Worm (Caenorhabditis elegans) whole organism, young adult: Measurements from ENCODE around the gene pdi-2.

ENCODE experiments used
- C17E4.6 ChIP-seq: fragments of 200-800 bp; sonication (Bioruptor generic); IDR thresholded peaks from 2 replicates; pipeline ENCODE4 v1.3.6; 2022; ENCODE audit warnings: missing genetic modification reagents, missing genetic modification characterization, missing compliant biosample characterization
- D2030.7 ChIP-seq: fragments of 200-800 bp; sonication (Bioruptor generic); IDR thresholded peaks from 2 replicates; pipeline ENCODE4 v1.3.6; 2022; ENCODE audit warnings: missing genetic modification reagents, missing genetic modification characterization, missing compliant biosample characterization
- F10E7.11 ChIP-seq: sonication (generic microtip); optimal IDR thresholded peaks from 2 replicates; lab custom pipeline; 2017; ENCODE audit warnings: mild to moderate bottlenecking, missing genetic modification characterization, moderate library complexity, missing compliant biosample characterization
- F22D6.2 ChIP-seq: sonication (generic microtip); optimal IDR thresholded peaks from 2 replicates; lab custom pipeline; 2016; ENCODE audit warnings: mild to moderate bottlenecking, missing genetic modification characterization, missing compliant biosample characterization
- F39B2.1 ChIP-seq: fragments of 200-800 bp; sonication (Bioruptor generic); IDR thresholded peaks from 2 replicates; pipeline ENCODE4 v1.3.6; 2022; ENCODE audit warnings: missing genetic modification reagents, missing genetic modification characterization, missing compliant biosample characterization
- F52B5.7 ChIP-seq: sonication (generic microtip); optimal IDR thresholded peaks from 2 replicates; lab custom pipeline; 2016; ENCODE audit warnings: mild to moderate bottlenecking, missing genetic modification characterization, missing compliant biosample characterization
- F57A8.1 ChIP-seq: fragments of 200-800 bp; sonication (Bioruptor generic); optimal IDR thresholded peaks from 2 replicates; lab custom pipeline; 2018; ENCODE audit warnings: mild to moderate bottlenecking, missing genetic modification characterization, moderate library complexity, missing compliant biosample characterization
- akir-1 ChIP-seq: fragments of 200-800 bp; sonication (Bioruptor generic); optimal IDR thresholded peaks from 2 replicates; lab custom pipeline; 2018; ENCODE audit warnings: mild to moderate bottlenecking, missing genetic modification characterization, moderate library complexity, missing compliant biosample characterization
- aptf-3 ChIP-seq: fragments of 200-800 bp; sonication (Bioruptor generic); IDR thresholded peaks from 2 replicates; pipeline ENCODE4 v1.3.6; 2022; ENCODE audit warnings: missing genetic modification characterization, missing compliant biosample characterization
- athp-1 ChIP-seq: sonication (generic microtip); optimal IDR thresholded peaks from 2 replicates; lab custom pipeline; 2017; ENCODE audit warnings: mild to moderate bottlenecking, missing genetic modification characterization, missing compliant biosample characterization
- attf-6 ChIP-seq: fragments of 200-800 bp; sonication (Bioruptor generic); IDR thresholded peaks from 2 replicates; pipeline ENCODE4 v1.3.6; 2022; ENCODE audit warnings: missing genetic modification reagents, missing genetic modification characterization, missing compliant biosample characterization
- bed-1 ChIP-seq: fragments of 200-800 bp; sonication (Bioruptor generic); IDR thresholded peaks from 2 replicates; pipeline ENCODE4 v1.3.6; 2022; ENCODE audit warnings: missing genetic modification reagents, missing genetic modification characterization, missing compliant biosample characterization
- bed-2 ChIP-seq: fragments of 200-800 bp; sonication (Bioruptor generic); IDR thresholded peaks from 2 replicates; pipeline ENCODE4 v1.3.6; 2022; ENCODE audit warnings: missing genetic modification reagents, missing genetic modification characterization, missing compliant biosample characterization
- cebp-1 ChIP-seq, 2 experiments: fragments of 200-800 bp in 1 of 2; sonication (Bioruptor generic) in 1 of 2; sonication (generic microtip) in 1 of 2; IDR thresholded peaks in 1 of 2; optimal IDR thresholded peaks in 1 of 2; 2 replicates each; pipeline versions ENCODE4 v1.3.6 to Lab custom; 2017 to 2022; ENCODE audit warnings: missing compliant biosample characterization in 2 of 2, missing genetic modification characterization in 2 of 2, mild to moderate bottlenecking in 1 of 2, missing genetic modification reagents in 1 of 2, moderate library complexity in 1 of 2
- ceh-27 ChIP-seq: fragments of 200-800 bp; sonication (Bioruptor generic); optimal IDR thresholded peaks from 2 replicates; lab custom pipeline; 2018; ENCODE audit warnings: mild to moderate bottlenecking, missing genetic modification characterization, moderate library complexity, missing compliant biosample characterization
- ceh-79 ChIP-seq: sonication (generic microtip); optimal IDR thresholded peaks from 2 replicates; lab custom pipeline; 2017; ENCODE audit warnings: mild to moderate bottlenecking, missing genetic modification characterization, missing compliant biosample characterization
- efl-1 ChIP-seq: fragments of 150-350 bp; optimal IDR thresholded peaks from 2 replicates; lab custom pipeline; 2014; ENCODE audit warnings: missing biosample characterization, missing genetic modification reagents, missing genetic modification characterization
- fkh-3 ChIP-seq: sonication (generic microtip); optimal IDR thresholded peaks from 2 replicates; lab custom pipeline; 2016; ENCODE audit warnings: mild to moderate bottlenecking, missing genetic modification characterization, missing compliant biosample characterization
- hrde-1 ChIP-seq: sonication (generic microtip); optimal IDR thresholded peaks from 2 replicates; lab custom pipeline; 2016; ENCODE audit warnings: missing genetic modification characterization, mild to moderate bottlenecking, missing compliant biosample characterization, moderate library complexity, missing genotype, missing genetic modification reagents, borderline replicate concordance
- let-526 ChIP-seq: fragments of 200-800 bp; sonication (Bioruptor generic); IDR thresholded peaks from 2 replicates; pipeline ENCODE4 v1.3.6; 2022; ENCODE audit warnings: missing genetic modification reagents, missing genetic modification characterization, missing compliant biosample characterization
- madf-8 ChIP-seq: fragments of 200-800 bp; sonication (Bioruptor generic); conservative IDR thresholded peaks from 2 replicates; pipeline ENCODE4 v1.3.6; 2022; ENCODE audit warnings: missing genetic modification reagents, missing genetic modification characterization, missing compliant biosample characterization
- nhr-80 ChIP-seq: sonication (generic microtip); optimal IDR thresholded peaks from 2 replicates; lab custom pipeline; 2016; ENCODE audit warnings: missing genetic modification characterization, missing compliant biosample characterization
- snpc-1.3 ChIP-seq: sonication (generic microtip); optimal IDR thresholded peaks from 2 replicates; lab custom pipeline; 2017; ENCODE audit warnings: missing genetic modification characterization, mild to moderate bottlenecking, missing compliant biosample characterization, antibody characterized with exemption, moderate library complexity, missing genotype, missing genetic modification reagents; ENCODE audit not compliant: insufficient read depth
- tbx-9 ChIP-seq: sonication (generic microtip); optimal IDR thresholded peaks from 2 replicates; lab custom pipeline; 2016; ENCODE audit warnings: borderline replicate concordance, missing genetic modification characterization, inconsistent platforms, missing compliant biosample characterization
- unc-62 ChIP-seq: fragments of 150-350 bp; optimal IDR thresholded peaks from 2 replicates; lab custom pipeline; 2014; ENCODE audit warnings: missing biosample characterization, missing genetic modification reagents, missing genetic modification characterization
- xnd-1 ChIP-seq: sonication (generic microtip); optimal IDR thresholded peaks from 2 replicates; lab custom pipeline; 2016; ENCODE audit warnings: missing genotype, missing genetic modification reagents, missing genetic modification characterization, missing compliant biosample characterization
- zfh-2 ChIP-seq: fragments of 200-800 bp; sonication (Bioruptor generic); conservative IDR thresholded peaks from 2 replicates; pipeline ENCODE4 v1.3.6; 2022; ENCODE audit warnings: missing genetic modification reagents, missing genetic modification characterization, missing compliant biosample characterization
- zim-3 ChIP-seq: sonication (generic microtip); optimal IDR thresholded peaks from 2 replicates; lab custom pipeline; 2017; ENCODE audit warnings: mild to moderate bottlenecking, missing genetic modification characterization, moderate library complexity, missing compliant biosample characterization
- ztf-18 ChIP-seq: sonication (generic microtip); optimal IDR thresholded peaks from 2 replicates; lab custom pipeline; 2016; ENCODE audit warnings: missing genotype, mild to moderate bottlenecking, missing genetic modification characterization, missing compliant biosample characterization
- ztf-25 ChIP-seq: fragments of 200-800 bp; sonication (Bioruptor generic); IDR thresholded peaks from 2 replicates; pipeline ENCODE4 v1.3.6; 2022; ENCODE audit warnings: missing genetic modification reagents, missing genetic modification characterization, missing compliant biosample characterization
- ztf-26 ChIP-seq: sonication (generic microtip); optimal IDR thresholded peaks from 2 replicates; lab custom pipeline; 2017; ENCODE audit warnings: missing genetic modification characterization, missing compliant biosample characterization
- ztf-3 ChIP-seq: fragments of 200-800 bp; sonication (Bioruptor generic); optimal IDR thresholded peaks from 2 replicates; lab custom pipeline; 2018; ENCODE audit warnings: mild to moderate bottlenecking, missing genetic modification characterization, missing compliant biosample characterization

Gene pdi-2

ce11 chrX:4490400-4490799 lies 33.6 kb upstream of the pdi-2 start:
- TF ChIP-seq F57A8.1 (GFP tag; lab: Kevin White, UChicago) = no peak
- TF ChIP-seq cebp-1 (GFP tag; IDR thresholded peaks at IDR 0.05; lab: Robert Waterston, UW) = no peak
- peak; percentile 91 for TF ChIP-seq cebp-1 (tag; optimal IDR thresholded peaks at IDR 0.05; lab: Kevin White, UChicago)

- no peak for TF ChIP-seq zim-3 (tag; lab: Kevin White, UChicago)
- no peak for TF ChIP-seq ceh-27 (GFP tag; lab: Kevin White, UChicago)
- no peak for TF ChIP-seq ztf-26 (tag; lab: Kevin White, UChicago)
- no peak for TF ChIP-seq xnd-1 (tag; lab: Kevin White, UChicago)
- TF ChIP-seq akir-1 (GFP tag; lab: Kevin White, UChicago) = no peak
- no peak for TF ChIP-seq bed-2
- TF ChIP-seq D2030.7 (GFP tag; lab: Robert Waterston, UW) = no peak
- TF ChIP-seq snpc-1.3 (tag; lab: Kevin White, UChicago) = no peak
- no peak for TF ChIP-seq F22D6.2 (tag; lab: Kevin White, UChicago)
- TF ChIP-seq ztf-18 (tag; lab: Kevin White, UChicago) = no peak
- no peak for TF ChIP-seq F39B2.1 (GFP tag; lab: Robert Waterston, UW)
- no peak for TF ChIP-seq C17E4.6 (GFP tag; lab: Robert Waterston, UW)
- TF ChIP-seq zfh-2 (GFP tag; lab: Robert Waterston, UW) = no peak
- TF ChIP-seq ztf-25 (GFP tag; lab: Robert Waterston, UW) = no peak
- no peak for TF ChIP-seq nhr-80 (tag; lab: Kevin White, UChicago)
- no peak for TF ChIP-seq F52B5.7 (tag; lab: Kevin White, UChicago)
- no peak for TF ChIP-seq tbx-9
- TF ChIP-seq hrde-1 (tag; lab: Kevin White, UChicago) = no peak
These were observed 31.8 kb upstream of the pdi-2 start, which contains the start of gene F46H6.5 for ce11 chrX:4492199-4492598. F46H6.5 (minus strand) TSS chrX:4492208.

ce11 chrX:4493439-4494006 lies 30.4 kb upstream of the pdi-2 start:
- TF ChIP-seq efl-1 (no peak), fkh-3 (tag; lab: Kevin White, UChicago) (no peak), athp-1 (no peak), F22D6.2 (tag; lab: Kevin White, UChicago) (no peak), madf-8 (no peak), ztf-3 (GFP tag; lab: Kevin White, UChicago) (no peak), ceh-79 (tag; lab: Kevin White, UChicago) (no peak), unc-62 (GFP tag; lab: Kevin White, UChicago) (no peak), attf-6 (GFP tag; lab: Robert Waterston, UW) (no peak), zim-3 (tag; lab: Kevin White, UChicago) (no peak), nhr-80 (tag; lab: Kevin White, UChicago) (no peak), snpc-1.3 (tag; lab: Kevin White, UChicago) (no peak)

- no peak for TF ChIP-seq let-526 (GFP tag; lab: Robert Waterston, UW)
- no peak for TF ChIP-seq bed-1
- no peak for TF ChIP-seq efl-1
- TF ChIP-seq aptf-3 (GFP tag; lab: Robert Waterston, UW) = no peak
- TF ChIP-seq F39B2.1 (GFP tag; lab: Robert Waterston, UW) = no peak
- no peak for TF ChIP-seq F10E7.11
- TF ChIP-seq F57A8.1 (GFP tag; lab: Kevin White, UChicago) = no peak
These were observed 28.0 kb upstream of the pdi-2 start for ce11 chrX:4495814-4496567.
